Worm (Caenorhabditis elegans) whole organism, late embryonic: ENCODE results near the gene mthf-1.

ENCODE experiments used
- ama-1 ChIP-seq: fragments of 150-350 bp; optimal IDR thresholded peaks from 2 replicates; lab custom pipeline; 2014
- hlh-13 ChIP-seq: fragments of 200-800 bp; sonication (Bioruptor generic); optimal IDR thresholded peaks from 2 replicates; lab custom pipeline; 2018; ENCODE audit warnings: mild to moderate bottlenecking, missing genetic modification characterization, missing compliant biosample characterization
- pha-4 ChIP-seq: fragments of 150-350 bp; optimal IDR thresholded peaks from 2 replicates; lab custom pipeline; 2018; ENCODE audit warnings: missing biosample characterization, missing genetic modification reagents, missing genetic modification characterization
- pqm-1 ChIP-seq: sonication (generic microtip); optimal IDR thresholded peaks from 2 replicates; lab custom pipeline; 2016; ENCODE audit warnings: missing genetic modification characterization, missing compliant biosample characterization
- sox-4 ChIP-seq: sonication (generic microtip); optimal IDR thresholded peaks from 2 replicates; lab custom pipeline; 2017; ENCODE audit warnings: mild to moderate bottlenecking, missing genetic modification characterization, inconsistent platforms, missing compliant biosample characterization

ce11 chrII:7783467-7783959 is 5.9 kb upstream of the mthf-1 start, which contains the start of gene skr-17:
- TF ChIP-seq hlh-13 (no peak), ama-1 (no peak), pha-4 (tag; lab: Kevin White, UChicago) (no peak), sox-4 (tag; lab: Kevin White, UChicago) (no peak), pqm-1 (tag; lab: Kevin White, UChicago) (no peak)
